Fruit fly (Drosophila melanogaster): Measurements from ENCODE around the gene MED1.

DNA sequence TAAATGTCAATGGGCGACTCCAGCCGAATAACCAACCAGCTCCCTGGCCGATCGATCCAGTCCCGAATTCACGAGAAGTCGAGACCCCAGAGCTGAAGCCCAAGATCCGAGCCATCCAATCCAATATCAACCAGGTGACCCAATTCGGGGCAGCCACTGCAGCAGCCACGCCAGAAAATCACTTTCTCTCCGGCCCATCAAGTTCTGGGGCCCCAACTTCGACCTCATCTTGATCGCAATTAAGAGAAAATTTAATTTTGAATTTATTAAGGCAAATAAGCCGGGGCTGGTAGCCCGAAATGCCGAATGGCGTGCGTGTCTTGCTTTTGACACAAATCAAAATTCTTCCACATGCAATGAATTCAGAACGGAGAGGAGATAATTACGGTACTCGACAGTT is 13.6 kb upstream of the MED1 start:
- no peak for TF ChIP-seq insv (optimal IDR thresholded peaks at IDR 0.05)
- TF ChIP-seq h (optimal IDR thresholded peaks at IDR 0.05), result no peak
